Worm (Caenorhabditis elegans) whole organism, L3 larva: ENCODE measurements around the gene T16G12.12.

Source experiments
- R02D3.7 ChIP-seq: fragments of 150-350 bp; optimal IDR thresholded peaks from 2 replicates; lab custom pipeline; 2014; ENCODE audit warnings: missing biosample characterization, missing genetic modification characterization
- ama-1 ChIP-seq: fragments of 150-350 bp; optimal IDR thresholded peaks from 2 replicates; lab custom pipeline; 2018
- ceh-82 ChIP-seq: fragments of 150-350 bp; optimal IDR thresholded peaks from 2 replicates; lab custom pipeline; 2014; ENCODE audit warnings: missing biosample characterization, missing genetic modification characterization
- fos-1 ChIP-seq: fragments of 150-350 bp; optimal IDR thresholded peaks from 2 replicates; lab custom pipeline; 2014; ENCODE audit warnings: missing biosample characterization, missing genetic modification characterization
- lsy-12 ChIP-seq: sonication (generic microtip); optimal IDR thresholded peaks from 2 replicates; lab custom pipeline; 2016; ENCODE audit warnings: mild to moderate bottlenecking, missing genetic modification characterization, missing compliant biosample characterization
- mdl-1 ChIP-seq: fragments of 150-350 bp; optimal IDR thresholded peaks from 2 replicates; lab custom pipeline; 2014; ENCODE audit warnings: missing biosample characterization, missing genetic modification characterization
- mml-1 ChIP-seq: fragments of 150-350 bp; sonication (generic microtip); optimal IDR thresholded peaks from 3 replicates; lab custom pipeline; 2014; ENCODE audit warnings: missing biosample characterization, missing genetic modification characterization
- nhr-23 ChIP-seq: fragments of 150-350 bp; optimal IDR thresholded peaks from 2 replicates; lab custom pipeline; 2014; ENCODE audit warnings: missing biosample characterization, missing genetic modification reagents, missing genetic modification characterization
- skn-1 ChIP-seq: fragments of 150-350 bp; optimal IDR thresholded peaks from 2 replicates; lab custom pipeline; 2014; ENCODE audit warnings: missing biosample characterization, missing genetic modification characterization
- unc-62 ChIP-seq: fragments of 150-350 bp; sonication (generic microtip); optimal IDR thresholded peaks from 4 replicates; lab custom pipeline; 2014; ENCODE audit warnings: missing biosample characterization, missing genetic modification reagents, missing genetic modification characterization
- ztf-11 ChIP-seq: fragments of 150-350 bp; optimal IDR thresholded peaks from 2 replicates; lab custom pipeline; 2014; ENCODE audit warnings: missing biosample characterization, missing genetic modification characterization

DNA sequence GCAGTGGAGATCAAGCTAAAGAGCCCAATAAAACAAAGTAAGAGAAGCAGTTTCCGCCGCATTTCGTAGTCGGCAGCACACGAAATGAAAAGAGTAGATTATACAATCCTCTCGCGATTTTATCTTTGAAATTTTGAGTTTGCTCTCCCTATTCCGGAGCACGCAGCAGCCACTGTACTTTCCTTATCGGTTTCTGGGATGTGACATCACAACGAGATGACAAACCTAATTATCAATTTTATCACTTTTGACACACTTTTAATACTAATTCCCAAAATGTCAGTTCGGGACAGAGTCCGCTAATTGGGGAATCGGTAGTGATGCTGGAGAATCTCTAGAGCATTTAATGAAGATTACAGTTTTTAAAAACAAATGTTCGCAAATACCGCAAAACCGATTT lies 3.7 kb upstream of the T16G12.12 start, which contains the start of gene T16G12.1:
- TF ChIP-seq fos-1: no peak
- TF ChIP-seq unc-62 (GFP tag; lab: Kevin White, UChicago): no peak
- TF ChIP-seq mdl-1 (tag; lab: Kevin White, UChicago): no peak
- no peak for TF ChIP-seq mml-1 (tag; lab: Kevin White, UChicago)
- TF ChIP-seq lsy-12 (tag; lab: Kevin White, UChicago): no peak
- no peak for TF ChIP-seq ztf-11 (tag; lab: Kevin White, UChicago)
- TF ChIP-seq R02D3.7: no peak
- TF ChIP-seq ceh-82 (tag; lab: Kevin White, UChicago): no peak
- no peak for TF ChIP-seq skn-1 (tag; lab: Kevin White, UChicago)
- no peak for TF ChIP-seq ama-1 (lab: Kevin White, UChicago)
- TF ChIP-seq nhr-23 (tag; lab: Kevin White, UChicago): no peak
